Fruit fly (Drosophila melanogaster): ENCODE results near the gene B9d1.
A peak's percentile ranks its signal among the peaks of the same experiment; 100 is the strongest.

Gene B9d1

DNA sequence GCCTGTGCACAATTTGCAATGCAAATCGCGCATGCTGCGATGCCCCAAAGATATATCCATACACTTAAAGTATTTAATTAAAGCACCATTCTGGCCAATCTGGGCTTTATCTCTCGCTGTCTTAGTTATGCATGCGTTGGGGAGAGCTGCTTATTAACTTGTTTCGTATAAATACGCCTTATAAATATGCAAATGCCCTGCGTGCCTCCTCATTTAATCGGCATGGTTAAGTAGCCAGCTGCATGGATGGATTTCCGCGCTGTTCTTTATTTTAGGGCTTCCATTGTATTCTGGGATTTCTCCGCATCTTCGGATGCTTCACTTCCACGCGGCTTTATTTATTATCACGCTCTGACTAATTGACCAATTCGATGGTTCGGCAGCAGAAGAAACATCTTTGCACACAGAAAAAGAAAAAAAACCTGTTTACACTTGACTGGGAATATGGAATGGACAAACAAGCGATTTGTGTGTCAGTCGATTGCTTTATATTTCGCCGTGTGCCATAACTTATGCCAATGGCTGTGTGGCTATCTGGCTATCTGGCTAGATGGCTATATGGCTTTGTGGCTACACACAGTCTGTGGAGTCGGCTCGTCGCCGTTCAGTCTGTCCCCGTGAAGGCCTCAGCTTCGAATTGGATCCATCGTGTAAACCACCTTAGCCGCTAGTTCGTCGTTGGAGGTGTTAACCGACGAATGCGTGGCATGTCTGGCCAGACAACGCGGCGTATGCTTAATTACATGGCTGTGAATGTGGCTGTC lies 30.2 kb upstream of the B9d1 start (continued):
- peak; percentile 24 for TF ChIP-seq CG5180 (GFP tag; optimal IDR thresholded peaks at IDR 0.05)
- no peak for TF ChIP-seq dan (GFP tag; IDR thresholded peaks at IDR 0.05)
- TF ChIP-seq CG13894 (tag; optimal IDR thresholded peaks at IDR 0.05), result peak; percentile 32
- peak; percentile 71 for TF ChIP-seq Med (GFP tag)
- TF ChIP-seq Oli (tag; optimal IDR thresholded peaks at IDR 0.05), result no peak
- TF ChIP-seq Ets97D (GFP tag; optimal IDR thresholded peaks at IDR 0.05), result no peak
- TF ChIP-seq Eip74EF (GFP tag; optimal IDR thresholded peaks at IDR 0.05), result peak in 1 of 2 experiments; percentile 17
- no peak for TF ChIP-seq tio (GFP tag; optimal IDR thresholded peaks at IDR 0.05)
- TF ChIP-seq sima (GFP tag; optimal IDR thresholded peaks at IDR 0.05), result no peak
- TF ChIP-seq MTF-1 (GFP tag; optimal IDR thresholded peaks at IDR 0.05; ENCODE audit: borderline replicate concordance), result no peak
- no peak for TF ChIP-seq CG11723 (GFP tag; optimal IDR thresholded peaks at IDR 0.05)
- TF ChIP-seq GATAe (GFP tag; conservative IDR thresholded peaks at IDR 0.05), result no peak
- TF ChIP-seq CG6813 (GFP tag; optimal IDR thresholded peaks at IDR 0.05), result no peak
- TF ChIP-seq Awh (GFP tag; IDR thresholded peaks at IDR 0.05), result 0 out of 2 replicates have a peak, but pooled peaks have one; percentile 26
- TF ChIP-seq HLH3B (GFP tag; IDR thresholded peaks at IDR 0.05), result no peak
- TF ChIP-seq toy (GFP tag; IDR thresholded peaks at IDR 0.05), result no peak
- no peak for TF ChIP-seq sug (tag; optimal IDR thresholded peaks at IDR 0.05)
- TF ChIP-seq hth (optimal IDR thresholded peaks at IDR 0.05), result no peak
- TF ChIP-seq CG10543 (GFP tag; optimal IDR thresholded peaks at IDR 0.05), result peak; percentile 45
- no peak for TF ChIP-seq pros (GFP tag; optimal IDR thresholded peaks at IDR 0.05)
- TF ChIP-seq ato (GFP tag; IDR thresholded peaks at IDR 0.05; ENCODE audit: partially characterized antibody), result no peak
- TF ChIP-seq p53 (GFP tag; optimal IDR thresholded peaks at IDR 0.05), result no peak
- TF ChIP-seq bbx (GFP tag; IDR thresholded peaks at IDR 0.05; ENCODE audit: partially characterized antibody), result no peak
- TF ChIP-seq fd64A (GFP tag; optimal IDR thresholded peaks at IDR 0.05), result no peak
- TF ChIP-seq CG11398 (GFP tag; optimal IDR thresholded peaks at IDR 0.05), result no peak
- no peak for TF ChIP-seq nerfin-2 (GFP tag; IDR thresholded peaks at IDR 0.05; ENCODE audit: partially characterized antibody)
- no peak for TF ChIP-seq stc (GFP tag; IDR thresholded peaks at IDR 0.05)
- no peak for TF ChIP-seq az2 (GFP tag; optimal IDR thresholded peaks at IDR 0.05)
- TF ChIP-seq CG2678 (tag; optimal IDR thresholded peaks at IDR 0.05), result no peak
- no peak for TF ChIP-seq D19A (tag; optimal IDR thresholded peaks at IDR 0.05)
- no peak for TF ChIP-seq dpn (GFP tag; optimal IDR thresholded peaks at IDR 0.05)
- peak; percentile 6 for TF ChIP-seq CG8388 (GFP tag; optimal IDR thresholded peaks at IDR 0.05)
- TF ChIP-seq CG6175 (GFP tag; IDR thresholded peaks at IDR 0.05), result 0 out of 3 replicates have a peak, but pooled peaks have one; percentile 49
- no peak for TF ChIP-seq cg (GFP tag; optimal IDR thresholded peaks at IDR 0.05)
- TF ChIP-seq Doc3 (GFP tag; IDR thresholded peaks at IDR 0.05; ENCODE audit: partially characterized antibody), result no peak
- peak; percentile 82 for TF ChIP-seq vvl (GFP tag; IDR thresholded peaks at IDR 0.05)
- TF ChIP-seq bab2 (GFP tag; optimal IDR thresholded peaks at IDR 0.05), result no peak
- no peak for TF ChIP-seq Six4 (GFP tag; optimal IDR thresholded peaks at IDR 0.05)
- TF ChIP-seq CG11093 (GFP tag; IDR thresholded peaks at IDR 0.05), result no peak
- TF ChIP-seq CG13296 (GFP tag; optimal IDR thresholded peaks at IDR 0.05), result no peak
- no peak for TF ChIP-seq lab (GFP tag; optimal IDR thresholded peaks at IDR 0.05)
- TF ChIP-seq Atf6 (GFP tag; IDR thresholded peaks at IDR 0.05), result no peak
- TF ChIP-seq CG15011 (GFP tag; optimal IDR thresholded peaks at IDR 0.05), result no peak
- TF ChIP-seq Gug (GFP tag; IDR thresholded peaks at IDR 0.05), result no peak
- TF ChIP-seq CG10959 (GFP tag; IDR thresholded peaks at IDR 0.05), result no peak
- no peak for TF ChIP-seq CG4328 (GFP tag; optimal IDR thresholded peaks at IDR 0.05)
- no peak for TF ChIP-seq CG4404 (GFP tag; IDR thresholded peaks at IDR 0.05)
- TF ChIP-seq CG9797 (GFP tag; optimal IDR thresholded peaks at IDR 0.05), result no peak
- TF ChIP-seq schlank (tag; optimal IDR thresholded peaks at IDR 0.05), result no peak
